Fruit fly (Drosophila melanogaster): Measurements from ENCODE around the gene spri.

Gene spri

dm6 chrX:10573554-10573953 is 11.7 kb downstream of the spri start (continued):
- TF ChIP-seq CG9139 (GFP tag; optimal IDR thresholded peaks at IDR 0.05) (no peak), achi (GFP tag; optimal IDR thresholded peaks at IDR 0.05) (peak; percentile 56), ss (GFP tag; optimal IDR thresholded peaks at IDR 0.05) (peak in 1 of 2 experiments; percentile 14), Hr38 (GFP tag; optimal IDR thresholded peaks at IDR 0.05) (no peak), CG6808 (GFP tag; optimal IDR thresholded peaks at IDR 0.05) (peak; percentile 33), Lpt (GFP tag; optimal IDR thresholded peaks at IDR 0.05) (peak; percentile 7), Eip78C (GFP tag) (peak; percentile 82), Eip75B (GFP tag; optimal IDR thresholded peaks at IDR 0.05) (peak; percentile 22), esn (GFP tag; optimal IDR thresholded peaks at IDR 0.05) (peak; percentile 42), Ets21C (GFP tag; optimal IDR thresholded peaks at IDR 0.05) (no peak), net (GFP tag; optimal IDR thresholded peaks at IDR 0.05) (peak; percentile 43), CG6276 (GFP tag; optimal IDR thresholded peaks at IDR 0.05) (peak; percentile 53), CG3919 (GFP tag; optimal IDR thresholded peaks at IDR 0.05) (peak; percentile 46), Met (GFP tag; optimal IDR thresholded peaks at IDR 0.05) (peak; percentile 45), eg (GFP tag; IDR thresholded peaks at IDR 0.05) (peak; percentile 78), CG1621 (tag; optimal IDR thresholded peaks at IDR 0.05) (peak; percentile 28)

- TF ChIP-seq OdsH (GFP tag; optimal IDR thresholded peaks at IDR 0.05) (peak; percentile 85), CG6276 (GFP tag; optimal IDR thresholded peaks at IDR 0.05) (peak; percentile 89), CG6808 (GFP tag; optimal IDR thresholded peaks at IDR 0.05) (peak; percentile 74), dsx (GFP tag; optimal IDR thresholded peaks at IDR 0.05; ENCODE audit: poor library complexity, severe bottlenecking) (peak; percentile 79), CG8632 (GFP tag; optimal IDR thresholded peaks at IDR 0.05) (peak; percentile 75), eg (GFP tag; IDR thresholded peaks at IDR 0.05) (peak; percentile 89), CG10669 (GFP tag; optimal IDR thresholded peaks at IDR 0.05) (peak; percentile 84), CG11762 (GFP tag; optimal IDR thresholded peaks at IDR 0.05; ENCODE audit: insufficient read depth) (peak; percentile 68), Sox14 (GFP tag; optimal IDR thresholded peaks at IDR 0.05) (peak; percentile 85), svp (GFP tag) (peak; percentile 91), CG3032 (tag; optimal IDR thresholded peaks at IDR 0.05) (peak; percentile 71), ss (GFP tag; optimal IDR thresholded peaks at IDR 0.05) (peak; percentile 79 to 83), spab (GFP tag; optimal IDR thresholded peaks at IDR 0.05) (peak; percentile 82), Hr4 (GFP tag; optimal IDR thresholded peaks at IDR 0.05) (peak; percentile 88), topi (GFP tag; optimal IDR thresholded peaks at IDR 0.05) (peak; percentile 55), Hr38 (GFP tag; optimal IDR thresholded peaks at IDR 0.05) (no peak), dac (GFP tag; optimal IDR thresholded peaks at IDR 0.05) (peak; percentile 88), CG31627 (GFP tag; optimal IDR thresholded peaks at IDR 0.05) (peak; percentile 40), Met (GFP tag; optimal IDR thresholded peaks at IDR 0.05) (peak; percentile 40), CG8119 (GFP tag; IDR thresholded peaks at IDR 0.05) (peak; percentile 94), salr (GFP tag; optimal IDR thresholded peaks at IDR 0.05) (peak; percentile 73 to 77), Ets21C (GFP tag; optimal IDR thresholded peaks at IDR 0.05) (peak; percentile 21), Smox (GFP tag; optimal IDR thresholded peaks at IDR 0.05) (peak; percentile 41), CG9139 (GFP tag; optimal IDR thresholded peaks at IDR 0.05) (peak; percentile 64), pdm3 (GFP tag; optimal IDR thresholded peaks at IDR 0.05) (peak; percentile 87), net (GFP tag; optimal IDR thresholded peaks at IDR 0.05) (peak; percentile 83), Ets96B (tag; optimal IDR thresholded peaks at IDR 0.05) (peak; percentile 86), achi (GFP tag; optimal IDR thresholded peaks at IDR 0.05) (peak; percentile 85), CG11294 (GFP tag; IDR thresholded peaks at IDR 0.05) (peak; percentile 67; the same call in 1 of the 2 replicates), CG3919 (GFP tag; optimal IDR thresholded peaks at IDR 0.05) (peak; percentile 88), Gug (GFP tag; IDR thresholded peaks at IDR 0.05) (peak; percentile 81), Blimp-1 (GFP tag; optimal IDR thresholded peaks at IDR 0.05) (no peak), Sox15 (GFP tag; optimal IDR thresholded peaks at IDR 0.05) (peak; percentile 66), CG15336 (GFP tag; IDR thresholded peaks at IDR 0.05) (peak; percentile 93), CG1621 (tag; optimal IDR thresholded peaks at IDR 0.05) (peak; percentile 91), Hr39 (GFP tag; optimal IDR thresholded peaks at IDR 0.05) (peak; percentile 57), CG16779 (tag; optimal IDR thresholded peaks at IDR 0.05) (peak; percentile 72), esn (GFP tag; optimal IDR thresholded peaks at IDR 0.05) (peak; percentile 56), lz (GFP tag; optimal IDR thresholded peaks at IDR 0.05) (peak; percentile 50), vri (GFP tag; optimal IDR thresholded peaks at IDR 0.05) (peak; percentile 29), CG6792 (GFP tag; optimal IDR thresholded peaks at IDR 0.05) (peak; percentile 79), CG4318 (GFP tag; optimal IDR thresholded peaks at IDR 0.05) (peak; percentile 89), acj6 (GFP tag; optimal IDR thresholded peaks at IDR 0.05) (peak; percentile 84), Eip78C (GFP tag) (peak; percentile 96)
These were observed 15.0 kb downstream of the spri start for dm6 chrX:10570142-10570756.

All from whole organism, prepupa.